Worm (Caenorhabditis elegans) whole organism, L3 larva: Measurements from ENCODE around the gene acy-3.

ENCODE experiments used
- ZK546.5 ChIP-seq: sonication (generic microtip); optimal IDR thresholded peaks from 2 replicates; lab custom pipeline; 2017; ENCODE audit warnings: missing biosample characterization, missing genetic modification characterization
- aly-2 ChIP-seq: fragments of 150-350 bp; optimal IDR thresholded peaks from 2 replicates; lab custom pipeline; 2014; ENCODE audit warnings: missing biosample characterization, missing genetic modification characterization
- ama-1 ChIP-seq: fragments of 150-350 bp; optimal IDR thresholded peaks from 2 replicates; lab custom pipeline; 2018
- ceh-16 ChIP-seq: sonication (generic microtip); optimal IDR thresholded peaks from 2 replicates; lab custom pipeline; 2017; ENCODE audit warnings: missing biosample characterization, missing genetic modification characterization
- ceh-28 ChIP-seq: fragments of 150-350 bp; optimal IDR thresholded peaks from 2 replicates; lab custom pipeline; 2014; ENCODE audit warnings: missing biosample characterization, missing genetic modification reagents, missing genetic modification characterization
- ceh-82 ChIP-seq: fragments of 150-350 bp; optimal IDR thresholded peaks from 2 replicates; lab custom pipeline; 2014; ENCODE audit warnings: missing biosample characterization, missing genetic modification characterization
- ceh-9 ChIP-seq: sonication (generic microtip); optimal IDR thresholded peaks from 2 replicates; lab custom pipeline; 2018; ENCODE audit warnings: missing biosample characterization, missing genetic modification characterization
- daf-12 ChIP-seq: fragments of 150-350 bp; optimal IDR thresholded peaks from 2 replicates; lab custom pipeline; 2014; ENCODE audit warnings: missing biosample characterization, missing genetic modification reagents, missing genetic modification characterization
- egl-27 ChIP-seq: sonication (generic microtip); optimal IDR thresholded peaks from 4 replicates; lab custom pipeline; 2017; ENCODE audit warnings: missing biosample characterization, missing genetic modification reagents, missing genetic modification characterization
- egl-5 ChIP-seq: fragments of 150-350 bp; optimal IDR thresholded peaks from 2 replicates; lab custom pipeline; 2017; ENCODE audit warnings: missing biosample characterization, missing genetic modification reagents, missing genetic modification characterization, inconsistent platforms
- elt-1 ChIP-seq: fragments of 150-350 bp; optimal IDR thresholded peaks from 2 replicates; lab custom pipeline; 2014; ENCODE audit warnings: missing biosample characterization, missing genetic modification characterization
- elt-2 ChIP-seq: sonication (generic microtip); optimal IDR thresholded peaks from 2 replicates; lab custom pipeline; 2016; ENCODE audit warnings: missing genetic modification reagents, mild to moderate bottlenecking, missing genetic modification characterization, missing compliant biosample characterization
- elt-3 ChIP-seq, 3 experiments: fragments of 150-350 bp in 1 of 3; sonication (generic microtip) in 2 of 3; optimal IDR thresholded peaks; 2 replicates in 2 of 3; 4 replicates in 1 of 3; lab custom pipeline; 2014 to 2017; ENCODE audit warnings: missing biosample characterization in 3 of 3, missing genetic modification characterization in 3 of 3
- eor-1 ChIP-seq, 2 experiments: fragments of 150-350 bp; optimal IDR thresholded peaks; 2 replicates each; lab custom pipeline; 2014 to 2018; ENCODE audit warnings: missing biosample characterization in 2 of 2, missing genetic modification characterization in 2 of 2
- fkh-10 ChIP-seq: sonication (generic microtip); optimal IDR thresholded peaks from 2 replicates; lab custom pipeline; 2017; ENCODE audit warnings: missing biosample characterization, missing genetic modification reagents, missing genetic modification characterization
- fkh-2 ChIP-seq: fragments of 150-350 bp; optimal IDR thresholded peaks from 2 replicates; lab custom pipeline; 2014; ENCODE audit warnings: missing biosample characterization, missing genetic modification reagents, missing genetic modification characterization
- jun-1 ChIP-seq: fragments of 150-350 bp; optimal IDR thresholded peaks from 2 replicates; lab custom pipeline; 2014; ENCODE audit warnings: missing biosample characterization, missing genetic modification reagents, missing genetic modification characterization
- lin-15B ChIP-seq: fragments of 150-350 bp; optimal IDR thresholded peaks from 2 replicates; lab custom pipeline; 2014; ENCODE audit warnings: missing biosample characterization, missing genetic modification characterization
- mdl-1 ChIP-seq: fragments of 150-350 bp; optimal IDR thresholded peaks from 2 replicates; lab custom pipeline; 2014; ENCODE audit warnings: missing biosample characterization, missing genetic modification characterization
- nfya-1 ChIP-seq: sonication (generic microtip); optimal IDR thresholded peaks from 2 replicates; lab custom pipeline; 2017; ENCODE audit warnings: missing genetic modification characterization, mild to moderate bottlenecking, missing compliant biosample characterization, antibody characterized with exemption, moderate library complexity; ENCODE audit not compliant: insufficient read depth
- nhr-11 ChIP-seq: fragments of 150-350 bp; optimal IDR thresholded peaks from 2 replicates; lab custom pipeline; 2014; ENCODE audit warnings: missing biosample characterization, missing genetic modification characterization
- nhr-12 ChIP-seq: fragments of 150-350 bp; optimal IDR thresholded peaks from 2 replicates; lab custom pipeline; 2014; ENCODE audit warnings: missing biosample characterization, missing genetic modification characterization
- nhr-23 ChIP-seq: fragments of 150-350 bp; optimal IDR thresholded peaks from 2 replicates; lab custom pipeline; 2014; ENCODE audit warnings: missing biosample characterization, missing genetic modification reagents, missing genetic modification characterization
- nhr-237 ChIP-seq: fragments of 150-350 bp; optimal IDR thresholded peaks from 2 replicates; lab custom pipeline; 2014; ENCODE audit warnings: missing biosample characterization, missing genetic modification characterization
- nhr-25 ChIP-seq: sonication (generic microtip); optimal IDR thresholded peaks from 2 replicates; lab custom pipeline; 2017; ENCODE audit warnings: missing biosample characterization, missing genetic modification characterization
- nhr-28 ChIP-seq: fragments of 150-350 bp; optimal IDR thresholded peaks from 2 replicates; lab custom pipeline; 2014; ENCODE audit warnings: missing biosample characterization, missing genetic modification characterization
- nhr-43 ChIP-seq: sonication (generic microtip); optimal IDR thresholded peaks from 2 replicates; lab custom pipeline; 2016; ENCODE audit warnings: mild to moderate bottlenecking, missing genetic modification characterization, missing compliant biosample characterization; ENCODE audit not compliant: poor library complexity, severe bottlenecking
- nhr-67 ChIP-seq: fragments of 150-350 bp; optimal IDR thresholded peaks from 2 replicates; lab custom pipeline; 2014; ENCODE audit warnings: missing biosample characterization, missing genetic modification characterization
- nhr-76 ChIP-seq: fragments of 150-350 bp; sonication (generic microtip); optimal IDR thresholded peaks from 5 replicates; lab custom pipeline; 2014; ENCODE audit warnings: missing biosample characterization, missing genetic modification characterization
- nhr-77 ChIP-seq: fragments of 150-350 bp; optimal IDR thresholded peaks from 2 replicates; lab custom pipeline; 2014; ENCODE audit warnings: missing biosample characterization, missing genetic modification characterization
- pha-4 ChIP-seq: fragments of 150-350 bp; optimal IDR thresholded peaks from 2 replicates; lab custom pipeline; 2014; ENCODE audit warnings: missing biosample characterization, missing genetic modification reagents, missing genetic modification characterization
- skn-1 ChIP-seq: fragments of 150-350 bp; optimal IDR thresholded peaks from 2 replicates; lab custom pipeline; 2014; ENCODE audit warnings: missing biosample characterization, missing genetic modification characterization
- snpc-4 ChIP-seq: fragments of 150-350 bp; optimal IDR thresholded peaks from 2 replicates; lab custom pipeline; 2014; ENCODE audit warnings: missing biosample characterization, missing genetic modification characterization
- tbx-2 ChIP-seq: sonication (generic microtip); optimal IDR thresholded peaks from 2 replicates; lab custom pipeline; 2016; ENCODE audit warnings: mild to moderate bottlenecking, missing genetic modification characterization, missing compliant biosample characterization
- unc-62 ChIP-seq: fragments of 150-350 bp; sonication (generic microtip); optimal IDR thresholded peaks from 4 replicates; lab custom pipeline; 2014; ENCODE audit warnings: missing biosample characterization, missing genetic modification reagents, missing genetic modification characterization
- zag-1 ChIP-seq: fragments of 150-350 bp; optimal IDR thresholded peaks from 2 replicates; lab custom pipeline; 2014; ENCODE audit warnings: missing biosample characterization, missing genetic modification characterization
- ztf-4 ChIP-seq: fragments of 150-350 bp; optimal IDR thresholded peaks from 2 replicates; lab custom pipeline; 2014; ENCODE audit warnings: missing biosample characterization, missing genetic modification characterization

The acy-3 gene

ce11 chrIII:3807590-3807989 lies 21.3 kb upstream of the acy-3 start:
- TF ChIP-seq nhr-77 (tag; lab: Kevin White, UChicago) = no peak
- TF ChIP-seq fkh-10 = no peak
- TF ChIP-seq nhr-43 (tag; lab: Kevin White, UChicago) = peak; percentile 1
- no peak for TF ChIP-seq ZK546.5 (tag; lab: Kevin White, UChicago)
- no peak for TF ChIP-seq nhr-28 (tag; lab: Kevin White, UChicago)
- TF ChIP-seq nhr-25 (tag; lab: Kevin White, UChicago) = peak; percentile 74
- no peak for TF ChIP-seq elt-1
- no peak for TF ChIP-seq nhr-11 (tag; lab: Kevin White, UChicago)
- TF ChIP-seq unc-62 (GFP tag; lab: Kevin White, UChicago) = no peak
- no peak for TF ChIP-seq nfya-1 (tag; lab: Kevin White, UChicago)
- TF ChIP-seq egl-27 (tag; lab: Kevin White, UChicago) = no peak
- no peak for TF ChIP-seq aly-2 (tag; lab: Kevin White, UChicago)
- no peak for TF ChIP-seq nhr-67 (tag; lab: Kevin White, UChicago)
- TF ChIP-seq elt-2 (tag; lab: Kevin White, UChicago) = no peak
- TF ChIP-seq fkh-2 (tag; lab: Kevin White, UChicago) = no peak
- TF ChIP-seq daf-12 (tag; lab: Kevin White, UChicago) = no peak
- TF ChIP-seq skn-1 (tag; lab: Kevin White, UChicago) = no peak

- TF ChIP-seq nhr-77 (tag; lab: Kevin White, UChicago) = no peak
- no peak for TF ChIP-seq ceh-82 (tag; lab: Kevin White, UChicago)
- TF ChIP-seq elt-1 = no peak
- no peak for TF ChIP-seq lin-15B (tag; lab: Kevin White, UChicago)
- TF ChIP-seq egl-5 (tag; lab: Kevin White, UChicago) = no peak
- TF ChIP-seq nhr-12 = no peak
- no peak for TF ChIP-seq nhr-25 (tag; lab: Kevin White, UChicago)
- no peak for TF ChIP-seq eor-1 (tag; optimal IDR thresholded peaks at IDR 0.05; lab: Kevin White, UChicago)
- TF ChIP-seq fkh-2 (tag; lab: Kevin White, UChicago) = no peak
- no peak for TF ChIP-seq aly-2 (tag; lab: Kevin White, UChicago)
- no peak for TF ChIP-seq pha-4 (tag; lab: Kevin White, UChicago)
- TF ChIP-seq nhr-76 = no peak
- TF ChIP-seq nfya-1 (tag; lab: Kevin White, UChicago) = no peak
- TF ChIP-seq ztf-4 (tag; lab: Kevin White, UChicago) = no peak
- no peak for TF ChIP-seq ceh-9 (tag; lab: Kevin White, UChicago)
- TF ChIP-seq unc-62 (GFP tag; lab: Kevin White, UChicago) = no peak
- no peak for TF ChIP-seq ceh-28
- TF ChIP-seq ceh-16 (tag; lab: Kevin White, UChicago) = no peak
- no peak for TF ChIP-seq nhr-23 (tag; lab: Kevin White, UChicago)
These were observed 20.6 kb upstream of the acy-3 start for ce11 chrIII:3806883-3807282.

ce11 chrIII:3804422-3804821 lies 18.1 kb upstream of the acy-3 start, which contains the start of gene xbx-5:
Gene xbx-5 (minus strand): TSS chrIII:3804477.
- TF ChIP-seq ceh-16 (tag; lab: Kevin White, UChicago) (no peak), elt-3 (tag; optimal IDR thresholded peaks at IDR 0.05; lab: Kevin White, UChicago) (no peak), zag-1 (tag; lab: Kevin White, UChicago) (no peak), tbx-2 (tag; lab: Kevin White, UChicago) (no peak), nhr-77 (tag; lab: Kevin White, UChicago) (no peak), nhr-23 (tag; lab: Kevin White, UChicago) (no peak), nfya-1 (tag; lab: Kevin White, UChicago) (no peak), nhr-76 (no peak), daf-12 (tag; lab: Kevin White, UChicago) (no peak), egl-5 (tag; lab: Kevin White, UChicago) (no peak)

ce11 chrIII:3803113-3803512 lies 16.8 kb upstream of the acy-3 start:
- TF ChIP-seq snpc-4 (tag; lab: Kevin White, UChicago) = no peak
- no peak for TF ChIP-seq nhr-67 (tag; lab: Kevin White, UChicago)
- no peak for TF ChIP-seq nhr-76
- TF ChIP-seq ceh-82 (tag; lab: Kevin White, UChicago) = no peak
- TF ChIP-seq ztf-4 (tag; lab: Kevin White, UChicago) = no peak
- TF ChIP-seq mdl-1 (tag; lab: Kevin White, UChicago) = no peak
- no peak for TF ChIP-seq elt-3 (tag; optimal IDR thresholded peaks at IDR 0.05; lab: Kevin White, UChicago)
- no peak for TF ChIP-seq nhr-237 (tag; lab: Kevin White, UChicago)
- TF ChIP-seq jun-1 (tag; lab: Kevin White, UChicago) = no peak
- no peak for TF ChIP-seq tbx-2 (tag; lab: Kevin White, UChicago)
- TF ChIP-seq daf-12 (tag; lab: Kevin White, UChicago) = no peak
- TF ChIP-seq ama-1 (lab: Kevin White, UChicago) = no peak
- no peak for TF ChIP-seq ZK546.5 (tag; lab: Kevin White, UChicago)
- no peak for TF ChIP-seq eor-1 (tag; optimal IDR thresholded peaks at IDR 0.05; lab: Kevin White, UChicago)
- no peak for TF ChIP-seq zag-1 (tag; lab: Kevin White, UChicago)
